Worm (Caenorhabditis elegans) whole organism, mixed stage, embryonic: ENCODE results near the gene elt-1.

Source experiments
- elt-3 ChIP-seq: fragments of 150-350 bp; optimal IDR thresholded peaks from 2 replicates; lab custom pipeline; 2014; ENCODE audit warnings: missing biosample characterization, missing genetic modification characterization
- nhr-12 ChIP-seq: fragments of 150-350 bp; optimal IDR thresholded peaks from 2 replicates; lab custom pipeline; 2014; ENCODE audit warnings: missing biosample characterization, missing genetic modification characterization
- nhr-237 ChIP-seq: fragments of 150-350 bp; optimal IDR thresholded peaks from 2 replicates; lab custom pipeline; 2014; ENCODE audit warnings: missing biosample characterization, missing genetic modification characterization
- pha-4 ChIP-seq: fragments of 150-350 bp; optimal IDR thresholded peaks from 2 replicates; lab custom pipeline; 2018; ENCODE audit warnings: missing biosample characterization, missing genetic modification reagents, missing genetic modification characterization
- snpc-4 ChIP-seq: fragments of 150-350 bp; optimal IDR thresholded peaks from 2 replicates; lab custom pipeline; 2014; ENCODE audit warnings: missing biosample characterization, missing genetic modification characterization
- unc-39 ChIP-seq: fragments of 150-350 bp; optimal IDR thresholded peaks from 2 replicates; lab custom pipeline; 2014; ENCODE audit warnings: missing biosample characterization, missing genetic modification characterization

DNA sequence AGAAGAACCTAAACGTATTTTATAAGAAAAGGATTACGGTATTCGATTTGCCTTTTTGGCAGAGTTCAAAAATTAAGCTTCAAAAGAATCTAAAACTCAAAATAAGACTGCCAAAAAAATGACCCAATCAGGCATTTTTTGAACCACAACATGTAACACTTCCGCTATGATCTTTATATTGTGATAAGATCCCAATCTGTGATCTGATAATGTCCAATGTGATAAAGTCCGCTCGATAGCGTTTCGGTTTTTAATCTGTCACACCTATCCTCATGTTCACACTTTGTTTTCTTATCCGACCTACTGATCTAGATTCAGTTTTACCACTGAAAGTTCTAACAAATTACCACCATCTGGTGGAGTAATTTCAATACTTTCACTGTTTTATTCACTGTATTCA, 735 bp upstream of the elt-1 start:
- no peak for TF ChIP-seq snpc-4 (tag; lab: Kevin White, UChicago)
- no peak for TF ChIP-seq unc-39 (tag; lab: Kevin White, UChicago)
- TF ChIP-seq nhr-12 (tag; lab: Kevin White, UChicago), result no peak
- TF ChIP-seq nhr-237 (tag; lab: Kevin White, UChicago), result no peak
- no peak for TF ChIP-seq pha-4 (tag; lab: Kevin White, UChicago)
- TF ChIP-seq elt-3 (tag; lab: Kevin White, UChicago), result no peak
